Worm (Caenorhabditis elegans) whole organism, L1 larva: ENCODE results near the gene sel-9.

ENCODE experiments used
- C04F5.9 ChIP-seq: sonication (generic microtip); optimal IDR thresholded peaks from 2 replicates; lab custom pipeline; 2016; ENCODE audit warnings: missing genetic modification characterization, missing compliant biosample characterization
- Y116A8C.19 ChIP-seq: sonication (generic microtip); optimal IDR thresholded peaks from 2 replicates; lab custom pipeline; 2016; ENCODE audit warnings: missing compliant biosample characterization, missing genetic modification characterization, borderline replicate concordance
- aly-2 ChIP-seq: fragments of 150-350 bp; optimal IDR thresholded peaks from 2 replicates; lab custom pipeline; 2014; ENCODE audit warnings: missing biosample characterization, missing genetic modification characterization
- ceh-63 ChIP-seq: fragments of 200-800 bp; sonication (Bioruptor generic); optimal IDR thresholded peaks from 2 replicates; lab custom pipeline; 2018; ENCODE audit warnings: mild to moderate bottlenecking, missing genetic modification characterization, missing compliant biosample characterization
- ceh-82 ChIP-seq, 3 experiments: fragments of 150-350 bp in 1 of 3; sonication (generic microtip) in 2 of 3; optimal IDR thresholded peaks; 2 replicates each; lab custom pipeline; 2014 to 2017; ENCODE audit warnings: missing biosample characterization in 3 of 3, missing genetic modification characterization in 3 of 3
- ceh-88 ChIP-seq: fragments of 200-800 bp; sonication (Bioruptor generic); IDR thresholded peaks from 2 replicates; pipeline ENCODE4 v1.3.6; 2022; ENCODE audit warnings: missing genetic modification characterization, missing compliant biosample characterization
- ceh-90 ChIP-seq: sonication (generic microtip); optimal IDR thresholded peaks from 2 replicates; lab custom pipeline; 2016; ENCODE audit warnings: missing genetic modification characterization, missing compliant biosample characterization
- ces-1 ChIP-seq: fragments of 150-350 bp; optimal IDR thresholded peaks from 2 replicates; lab custom pipeline; 2014; ENCODE audit warnings: missing biosample characterization, missing genetic modification reagents, missing genetic modification characterization
- efl-1 ChIP-seq, 4 experiments: fragments of 150-350 bp; optimal IDR thresholded peaks in 3 of 4; peaks in 1 of 4; 1 replicate in 1 of 4; 2 replicates in 3 of 4; lab custom pipeline; 2014; ENCODE audit warnings: missing biosample characterization in 2 of 4, missing genetic modification characterization in 2 of 4, missing genetic modification reagents in 2 of 4
- efl-3 ChIP-seq: fragments of 200-800 bp; sonication (Bioruptor generic); optimal IDR thresholded peaks from 2 replicates; lab custom pipeline; 2018; ENCODE audit warnings: mild to moderate bottlenecking, missing genetic modification characterization, missing compliant biosample characterization
- egl-13 ChIP-seq: sonication (generic microtip); optimal IDR thresholded peaks from 2 replicates; lab custom pipeline; 2016; ENCODE audit warnings: missing genotype, missing genetic modification reagents, missing genetic modification characterization, missing compliant biosample characterization
- elt-2 ChIP-seq: sonication (generic microtip); optimal IDR thresholded peaks from 2 replicates; lab custom pipeline; 2016; ENCODE audit warnings: missing genetic modification characterization, mild to moderate bottlenecking, inconsistent platforms, missing compliant biosample characterization, missing genetic modification reagents
- elt-3 ChIP-seq, 6 experiments: fragments of 150-350 bp in 1 of 6; sonication (generic microtip); optimal IDR thresholded peaks; 2 replicates each; lab custom pipeline; 2017 to 2018; ENCODE audit warnings: missing biosample characterization in 6 of 6, missing genetic modification characterization in 6 of 6, inconsistent platforms in 1 of 6
- ets-5 ChIP-seq: fragments of 200-800 bp; sonication (Bioruptor generic); IDR thresholded peaks from 2 replicates; pipeline ENCODE4 v1.3.6; 2022; ENCODE audit warnings: missing genetic modification characterization, missing compliant biosample characterization
- fkh-10 ChIP-seq: sonication (generic microtip); optimal IDR thresholded peaks from 2 replicates; lab custom pipeline; 2017; ENCODE audit warnings: missing biosample characterization, missing genetic modification reagents, missing genetic modification characterization
- fkh-4 ChIP-seq: sonication (generic microtip); optimal IDR thresholded peaks from 2 replicates; lab custom pipeline; 2016; ENCODE audit warnings: missing compliant biosample characterization, missing genetic modification characterization, borderline replicate concordance
- fkh-8 ChIP-seq: sonication (generic microtip); optimal IDR thresholded peaks from 2 replicates; lab custom pipeline; 2016; ENCODE audit warnings: mild to moderate bottlenecking, missing genetic modification characterization, missing compliant biosample characterization
- fos-1 ChIP-seq: fragments of 150-350 bp; optimal IDR thresholded peaks from 2 replicates; lab custom pipeline; 2014; ENCODE audit warnings: missing biosample characterization, missing genetic modification characterization
- grh-1 ChIP-seq: fragments of 200-800 bp; sonication (Bioruptor generic); IDR thresholded peaks from 2 replicates; pipeline ENCODE4 v1.3.6; 2022; ENCODE audit warnings: missing genetic modification reagents, missing genetic modification characterization, missing compliant biosample characterization
- hlh-17 ChIP-seq: fragments of 200-800 bp; sonication (Bioruptor generic); optimal IDR thresholded peaks from 2 replicates; lab custom pipeline; 2018; ENCODE audit warnings: missing genetic modification characterization, mild to moderate bottlenecking, missing compliant biosample characterization, moderate library complexity, borderline replicate concordance
- hpl-2 ChIP-seq: fragments of 150-350 bp; optimal IDR thresholded peaks from 2 replicates; lab custom pipeline; 2014; ENCODE audit warnings: missing biosample characterization, missing genetic modification reagents, missing genetic modification characterization
- isw-1 ChIP-seq: fragments of 200-800 bp; sonication (Bioruptor generic); IDR thresholded peaks from 2 replicates; pipeline ENCODE4 v1.3.6; 2022; ENCODE audit warnings: missing genetic modification characterization, missing compliant biosample characterization
- lin-14 ChIP-seq: fragments of 200-800 bp; sonication (Bioruptor generic); optimal IDR thresholded peaks from 2 replicates; lab custom pipeline; 2018; ENCODE audit warnings: mild to moderate bottlenecking, missing genetic modification characterization, moderate library complexity, missing compliant biosample characterization
- lin-15B ChIP-seq: fragments of 150-350 bp; sonication (generic microtip); optimal IDR thresholded peaks from 3 replicates; lab custom pipeline; 2014; ENCODE audit warnings: missing biosample characterization, missing genetic modification characterization
- lin-35 ChIP-seq, 2 experiments: fragments of 150-350 bp; optimal IDR thresholded peaks; 2 replicates each; lab custom pipeline; 2014; ENCODE audit warnings: missing biosample characterization in 2 of 2, missing genetic modification characterization in 2 of 2, missing genetic modification reagents in 2 of 2
- lin-39 ChIP-seq: fragments of 150-350 bp; optimal IDR thresholded peaks from 2 replicates; lab custom pipeline; 2014; ENCODE audit warnings: missing biosample characterization, missing genetic modification reagents, missing genetic modification characterization
- mab-9 ChIP-seq: fragments of 200-800 bp; sonication (Bioruptor generic); IDR thresholded peaks from 2 replicates; pipeline ENCODE4 v1.3.6; 2022; ENCODE audit warnings: missing genetic modification reagents, missing genetic modification characterization, missing compliant biosample characterization
- nhr-12 ChIP-seq: sonication (generic microtip); optimal IDR thresholded peaks from 2 replicates; lab custom pipeline; 2017; ENCODE audit warnings: missing biosample characterization, missing genetic modification characterization
- nhr-19 ChIP-seq: fragments of 200-800 bp; sonication (Bioruptor generic); conservative IDR thresholded peaks from 2 replicates; pipeline ENCODE4 v1.3.6; 2022; ENCODE audit warnings: missing genetic modification characterization, missing compliant biosample characterization
- nhr-47 ChIP-seq: sonication (generic microtip); optimal IDR thresholded peaks from 2 replicates; lab custom pipeline; 2016; ENCODE audit warnings: mild to moderate bottlenecking, missing genetic modification characterization, moderate library complexity, missing compliant biosample characterization
- nhr-85 ChIP-seq: sonication (generic microtip); peaks from one replicate; lab custom pipeline; 2016; ENCODE audit warnings: missing genetic modification characterization, inconsistent platforms, missing compliant biosample characterization
- nhr-90 ChIP-seq: sonication (generic microtip); optimal IDR thresholded peaks from 2 replicates; lab custom pipeline; 2016; ENCODE audit warnings: mild to moderate bottlenecking, missing genetic modification characterization, missing compliant biosample characterization; ENCODE audit not compliant: poor library complexity
- pag-3 ChIP-seq: sonication (generic microtip); optimal IDR thresholded peaks from 2 replicates; lab custom pipeline; 2017; ENCODE audit warnings: missing genetic modification characterization, mild to moderate bottlenecking, missing compliant biosample characterization, antibody characterized with exemption, borderline replicate concordance; ENCODE audit not compliant: insufficient read depth
- pax-3 ChIP-seq: fragments of 200-800 bp; sonication (Bioruptor generic); optimal IDR thresholded peaks from 2 replicates; lab custom pipeline; 2018; ENCODE audit warnings: mild to moderate bottlenecking, missing genetic modification characterization, moderate library complexity, missing compliant biosample characterization
- pqm-1 ChIP-seq: sonication (generic microtip); optimal IDR thresholded peaks from 3 replicates; lab custom pipeline; 2017; ENCODE audit warnings: missing biosample characterization, missing genetic modification characterization
- skn-1 ChIP-seq: fragments of 150-350 bp; optimal IDR thresholded peaks from 2 replicates; lab custom pipeline; 2014; ENCODE audit warnings: missing biosample characterization, missing genetic modification characterization
- sptf-1 ChIP-seq: fragments of 150-350 bp; optimal IDR thresholded peaks from 2 replicates; lab custom pipeline; 2014; ENCODE audit warnings: missing biosample characterization, missing genetic modification characterization
- sup-37 ChIP-seq: fragments of 200-800 bp; sonication (Bioruptor generic); optimal IDR thresholded peaks from 2 replicates; lab custom pipeline; 2018; ENCODE audit warnings: mild to moderate bottlenecking, missing genetic modification characterization, missing compliant biosample characterization
- unc-130 ChIP-seq: fragments of 150-350 bp; optimal IDR thresholded peaks from 2 replicates; lab custom pipeline; 2017; ENCODE audit warnings: missing biosample characterization, missing genetic modification characterization, inconsistent platforms
- unc-86 ChIP-seq: sonication (generic microtip); optimal IDR thresholded peaks from 2 replicates; lab custom pipeline; 2016; ENCODE audit warnings: missing genetic modification characterization, missing compliant biosample characterization
- xbp-1 ChIP-seq: sonication (generic microtip); optimal IDR thresholded peaks from 2 replicates; lab custom pipeline; 2016; ENCODE audit warnings: missing genetic modification characterization, missing compliant biosample characterization
- zag-1 ChIP-seq: fragments of 150-350 bp; optimal IDR thresholded peaks from 2 replicates; lab custom pipeline; 2014; ENCODE audit warnings: missing biosample characterization, missing genetic modification characterization
- zip-4 ChIP-seq: fragments of 200-800 bp; sonication (Bioruptor generic); optimal IDR thresholded peaks from 2 replicates; lab custom pipeline; 2018; ENCODE audit warnings: mild to moderate bottlenecking, missing genetic modification characterization, moderate library complexity, missing compliant biosample characterization
- ztf-4 ChIP-seq: fragments of 150-350 bp; optimal IDR thresholded peaks from 2 replicates; lab custom pipeline; 2014; ENCODE audit warnings: missing biosample characterization, missing genetic modification characterization

The sel-9 gene

DNA sequence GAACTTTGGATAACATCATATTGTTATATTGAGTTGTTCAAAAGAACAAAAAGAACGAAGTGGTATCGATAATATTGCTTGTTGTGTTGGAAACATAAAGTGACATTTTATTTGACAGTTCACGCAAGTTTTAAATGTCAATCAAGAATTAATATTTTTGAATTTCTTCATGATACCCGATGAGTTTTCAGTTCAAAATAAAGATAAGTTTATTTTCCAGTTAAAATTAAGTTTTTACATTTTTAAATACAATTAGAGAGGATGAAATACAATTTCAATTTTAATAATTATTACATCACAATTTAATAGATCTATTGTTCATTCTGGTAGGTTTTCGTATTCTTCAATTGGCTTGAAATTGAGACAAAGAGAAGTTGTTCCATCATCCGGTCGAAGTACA lies 4.9 kb downstream of the sel-9 start, which contains the start of gene W02D7.4:
Gene W02D7.4 (minus strand): TSS at position 101 of the 400 bp plus-strand sequence.
- no peak for TF ChIP-seq nhr-47
- no peak for TF ChIP-seq nhr-90 (tag; lab: Kevin White, UChicago)
- TF ChIP-seq aly-2 (tag; lab: Kevin White, UChicago), result no peak
- TF ChIP-seq nhr-12 (tag; lab: Kevin White, UChicago), result no peak
- TF ChIP-seq pqm-1, result no peak
- TF ChIP-seq lin-15B (tag; lab: Kevin White, UChicago), result no peak
- no peak for TF ChIP-seq zag-1 (tag; lab: Kevin White, UChicago)

DNA sequence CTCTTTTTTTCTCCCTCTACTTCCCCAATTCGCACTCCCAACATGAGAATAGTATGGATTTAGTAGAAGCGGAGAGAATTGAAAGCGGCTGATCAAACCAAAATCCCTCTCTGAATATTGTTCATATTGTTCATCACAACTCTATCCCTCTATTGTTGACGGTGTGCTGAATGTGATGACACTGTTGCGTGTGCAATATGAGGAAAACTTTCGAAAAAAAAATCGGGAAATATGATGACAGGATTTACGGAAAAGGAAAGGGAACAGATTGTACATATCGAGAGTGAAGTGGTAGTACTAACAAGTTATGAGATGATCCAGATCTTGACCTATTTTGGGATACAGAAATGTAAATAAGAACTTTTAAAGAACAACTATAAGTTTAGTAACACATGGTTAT lies 6.5 kb downstream of the sel-9 start, which contains the start of gene smex-1:
Gene smex-1 (minus strand): TSS at position 101 of the 400 bp plus-strand sequence.
- TF ChIP-seq nhr-47, result no peak
- TF ChIP-seq hlh-17, result no peak
- TF ChIP-seq ets-5 (GFP tag; lab: Robert Waterston, UW), result no peak
- TF ChIP-seq grh-1, result no peak
- TF ChIP-seq ceh-63 (GFP tag; lab: Kevin White, UChicago), result no peak
- TF ChIP-seq ceh-82 (tag; optimal IDR thresholded peaks at IDR 0.05; lab: Kevin White, UChicago), result no peak
- no peak for TF ChIP-seq lin-15B (tag; lab: Kevin White, UChicago)
- TF ChIP-seq fos-1, result no peak
- no peak for TF ChIP-seq pag-3 (tag; lab: Kevin White, UChicago)
- no peak for TF ChIP-seq ceh-88 (GFP tag; lab: Robert Waterston, UW)
- TF ChIP-seq lin-14 (GFP tag; lab: Kevin White, UChicago), result no peak
- TF ChIP-seq ceh-90 (tag; lab: Kevin White, UChicago), result no peak
- no peak for TF ChIP-seq lin-35 (GFP tag; optimal IDR thresholded peaks at IDR 0.05; lab: Kevin White, UChicago)
- no peak for TF ChIP-seq elt-2

DNA sequence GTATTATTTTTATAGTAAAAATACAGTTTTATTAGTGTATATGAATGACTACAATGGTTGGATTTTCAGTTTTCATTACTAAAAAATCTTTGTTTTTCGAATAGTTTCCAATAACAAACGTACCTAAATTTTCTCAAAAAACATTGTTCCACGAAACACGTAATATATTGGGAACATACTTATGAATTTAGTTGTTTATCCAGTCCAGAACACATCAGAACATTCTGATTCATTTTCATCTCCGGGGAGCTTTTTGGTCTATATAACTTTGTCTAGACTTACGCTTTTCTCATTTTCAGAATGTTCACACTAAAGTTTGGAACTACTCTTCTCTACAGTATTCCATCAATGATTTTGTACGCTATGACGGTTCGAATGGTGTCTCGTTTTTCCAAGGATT lies 10.6 kb downstream of the sel-9 start, which contains the start of gene srg-33:
Gene srg-33 (plus strand): TSS at position 301 of the 400 bp plus-strand sequence.
- TF ChIP-seq fkh-4 (tag; lab: Kevin White, UChicago) (no peak), pax-3 (tag; lab: Kevin White, UChicago) (no peak), C04F5.9 (no peak)
- TF ChIP-seq, all 84 proteins: peak for 0

DNA sequence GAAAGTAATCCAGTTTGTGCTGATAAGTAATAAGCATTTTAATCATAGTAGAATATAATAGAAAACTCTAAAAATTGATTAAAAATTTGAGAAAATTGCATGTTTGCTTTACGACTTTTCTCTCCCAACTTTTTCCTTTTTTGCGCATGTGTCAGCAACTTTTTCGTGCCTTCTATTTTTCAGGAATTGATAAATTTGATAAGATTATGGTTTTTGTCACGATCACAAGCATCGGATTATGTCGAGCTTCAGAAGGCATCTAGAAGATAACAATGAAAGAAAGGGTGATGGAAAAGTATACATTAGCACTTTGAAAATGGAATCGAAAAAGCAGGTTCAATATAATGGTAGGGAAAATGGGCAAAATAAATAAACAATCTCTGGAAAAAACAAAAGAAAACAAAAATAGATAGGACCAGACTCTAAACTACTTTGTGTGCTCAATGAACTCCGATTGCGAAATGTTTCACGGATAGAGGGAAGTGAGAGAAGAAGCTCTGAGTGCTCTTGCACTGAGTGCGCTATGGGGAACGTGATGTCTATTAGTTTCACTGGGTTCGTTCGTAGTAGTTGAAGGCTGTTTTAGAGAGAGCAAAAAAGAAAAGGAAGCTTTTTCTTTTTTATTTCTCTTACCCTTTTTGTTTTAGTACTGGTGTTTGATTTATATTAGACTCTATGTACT lies 14.1 kb downstream of the sel-9 start:
- no peak for TF ChIP-seq sptf-1
- TF ChIP-seq zip-4, result peak; percentile 35
- no peak for TF ChIP-seq efl-3 (GFP tag; lab: Kevin White, UChicago)
- no peak for TF ChIP-seq ztf-4 (tag; lab: Kevin White, UChicago)
- TF ChIP-seq sup-37 (GFP tag; lab: Kevin White, UChicago), result no peak
- TF ChIP-seq unc-86 (tag; lab: Kevin White, UChicago), result no peak
- TF ChIP-seq efl-1 (optimal IDR thresholded peaks at IDR 0.05; lab: Kevin White, UChicago), result no peak
- no peak for TF ChIP-seq efl-1 (GFP tag; optimal IDR thresholded peaks at IDR 0.05 in 1 of 2; lab: Kevin White, UChicago)
- no peak for TF ChIP-seq hpl-2 (GFP tag; lab: Kevin White, UChicago)
- TF ChIP-seq unc-130 (tag; lab: Kevin White, UChicago), result no peak
- no peak for TF ChIP-seq lin-39 (tag; lab: Kevin White, UChicago)
- TF ChIP-seq fkh-10 (GFP tag; lab: Kevin White, UChicago), result no peak
- TF ChIP-seq Y116A8C.19 (tag; lab: Kevin White, UChicago), result no peak
- TF ChIP-seq egl-13, result no peak
- no peak for TF ChIP-seq nhr-90 (tag; lab: Kevin White, UChicago)
- TF ChIP-seq ces-1 (GFP tag; lab: Kevin White, UChicago), result no peak
- no peak for TF ChIP-seq pag-3 (tag; lab: Kevin White, UChicago)
- TF ChIP-seq isw-1 (GFP tag; lab: Robert Waterston, UW), result no peak
- TF ChIP-seq xbp-1 (tag; lab: Kevin White, UChicago), result no peak
- peak; percentile 81 for TF ChIP-seq elt-2
- no peak for TF ChIP-seq lin-14 (GFP tag; lab: Kevin White, UChicago)
- TF ChIP-seq fkh-8 (tag; lab: Kevin White, UChicago), result peak; percentile 5
- no peak for TF ChIP-seq nhr-85 (tag; lab: Kevin White, UChicago)
- no peak for TF ChIP-seq ceh-63 (GFP tag; lab: Kevin White, UChicago)
- no peak for TF ChIP-seq elt-3 (tag; optimal IDR thresholded peaks at IDR 0.05; lab: Kevin White, UChicago)
- TF ChIP-seq mab-9 (GFP tag; lab: Robert Waterston, UW), result no peak
- TF ChIP-seq nhr-47, result no peak
- TF ChIP-seq nhr-19 (GFP tag; lab: Robert Waterston, UW), result 0 out of 2 replicates have a peak, but pooled peaks have one; percentile 21
- TF ChIP-seq skn-1 (tag; lab: Kevin White, UChicago), result peak; percentile 44
